Fruit fly (Drosophila melanogaster) ovary, adult (tissue): Measurements from ENCODE around the gene dx.

Source experiments
- CG17801 ChIP-seq: fragments of 200-800 bp; optimal IDR thresholded peaks from 2 replicates; lab custom pipeline; 2019; ENCODE audit warnings: missing biosample characterization, mild to moderate bottlenecking, missing genetic modification characterization, moderate library complexity; ENCODE audit not compliant: partially characterized antibody

dx gene

DNA sequence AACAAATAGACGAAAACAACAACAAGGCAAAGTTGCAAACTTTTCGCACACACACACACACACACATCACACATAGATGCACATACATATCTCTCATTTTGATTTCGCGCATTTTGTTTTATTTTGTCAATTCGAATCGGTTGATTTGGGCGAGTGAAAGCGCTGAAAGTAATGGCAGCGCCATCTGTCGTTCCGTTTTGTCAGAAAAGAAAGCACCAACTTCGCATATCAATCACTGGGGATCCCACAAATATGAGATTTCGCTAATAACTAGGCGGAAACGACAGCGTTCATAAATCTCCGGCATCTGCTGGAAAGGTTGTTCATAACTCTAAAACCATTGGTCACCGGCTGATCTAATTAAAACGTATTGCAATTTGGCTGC, 16.3 kb downstream of the dx start:
- TF ChIP-seq CG17801 (GFP tag; lab: Kevin White, UChicago) = no peak

DNA sequence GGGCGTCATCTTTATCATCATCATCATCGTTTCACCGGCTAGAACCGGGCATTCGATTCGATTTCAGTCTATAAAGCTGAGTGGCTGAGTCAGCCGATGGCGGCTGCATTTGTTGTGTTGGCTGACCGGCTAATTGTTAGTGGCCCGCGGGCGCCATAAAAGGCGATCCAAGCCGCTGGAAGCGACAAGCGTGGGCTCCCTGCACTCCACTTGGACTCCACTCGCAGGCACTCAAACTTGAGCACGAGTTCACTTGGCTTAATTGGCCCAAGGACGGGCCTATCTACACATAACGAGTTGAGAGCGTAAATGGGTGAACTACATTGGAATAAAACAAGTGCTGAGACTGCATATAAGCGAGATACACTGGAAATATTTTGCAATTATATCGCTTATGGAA, 17.7 kb downstream of the dx start:
- no peak for TF ChIP-seq CG17801 (GFP tag; lab: Kevin White, UChicago)

DNA sequence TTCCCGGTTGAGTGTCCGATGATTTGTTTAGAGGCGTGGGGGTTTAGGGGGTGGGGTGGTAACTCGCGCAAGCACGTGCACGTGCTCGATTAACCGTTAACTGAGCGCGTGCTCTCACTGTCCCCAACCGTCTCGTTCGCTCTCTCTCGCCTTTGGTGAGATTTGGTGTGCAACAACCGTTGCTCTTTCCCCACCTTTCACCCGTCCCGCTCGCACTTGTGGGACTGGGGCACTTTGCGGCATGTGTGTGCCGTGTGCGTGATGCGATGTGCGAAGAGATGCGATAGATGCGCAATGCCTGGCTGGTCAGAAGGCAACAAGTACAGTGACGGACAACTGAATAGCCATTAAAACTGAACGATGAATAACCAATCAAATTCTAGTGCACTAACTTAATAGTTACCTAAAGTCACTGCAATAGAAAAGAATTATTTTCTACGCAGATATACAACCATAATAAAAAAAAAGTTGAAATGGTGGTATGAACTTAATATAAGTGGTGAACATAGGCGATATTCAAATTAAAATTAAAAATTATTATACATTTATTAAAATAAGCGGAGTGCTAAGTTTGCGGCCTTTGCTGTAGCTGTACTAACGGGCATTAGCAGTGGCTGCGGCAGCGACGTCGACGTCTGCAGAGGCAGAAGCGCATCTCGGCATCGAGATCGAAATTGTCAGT, 37.6 kb downstream of the dx start:
- TF ChIP-seq CG17801 (GFP tag; lab: Kevin White, UChicago) = no peak

DNA sequence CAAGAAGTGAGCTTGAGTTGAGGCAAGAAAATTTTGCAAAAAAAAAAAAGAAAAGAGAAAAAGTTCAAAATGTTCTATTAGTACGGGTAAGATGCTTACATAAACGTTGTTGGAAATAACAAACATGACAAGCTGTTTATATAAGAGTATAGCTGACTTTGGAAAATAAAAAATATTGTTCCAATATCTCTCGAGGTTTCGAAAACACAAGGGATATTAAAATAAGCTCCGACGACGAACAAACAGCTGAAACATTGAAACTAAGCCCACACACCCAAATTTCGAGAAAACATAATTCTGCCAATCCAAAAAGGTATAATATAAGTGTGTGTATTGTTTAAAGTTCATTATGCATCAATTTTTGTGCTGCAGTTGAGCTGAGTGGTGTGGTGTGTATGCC, 40.0 kb downstream of the dx start:
- no peak for TF ChIP-seq CG17801 (GFP tag; lab: Kevin White, UChicago)

DNA sequence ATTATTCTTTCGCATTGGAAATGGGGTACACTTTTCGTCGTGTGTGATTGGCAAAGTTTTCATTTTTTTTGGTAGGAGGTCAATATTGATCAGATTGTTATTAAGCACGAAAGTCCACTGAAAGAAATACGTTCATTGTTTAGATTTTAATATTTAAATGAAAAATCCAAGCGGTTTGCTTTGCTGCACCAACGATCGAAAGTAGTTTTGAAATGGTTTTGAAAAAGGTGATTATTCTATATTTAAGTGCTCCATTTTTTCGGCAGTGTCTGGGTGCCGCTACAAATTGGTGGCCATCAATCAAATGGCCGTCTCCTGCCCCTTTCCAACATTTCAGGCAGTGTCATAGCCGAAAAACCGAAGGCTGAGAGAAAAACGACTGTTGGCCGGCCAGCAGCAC, 40.7 kb downstream of the dx start:
- no peak for TF ChIP-seq CG17801 (GFP tag; lab: Kevin White, UChicago)
